Fruit fly (Drosophila melanogaster) whole organism, wandering third instar larva: ENCODE measurements around the gene CG9636.

ENCODE experiments used
- CG32264 ChIP-seq: fragments of 200-800 bp; sonication (Bioruptor generic); optimal IDR thresholded peaks from 2 replicates; lab custom pipeline; 2016; ENCODE audit warnings: missing biosample characterization, missing genetic modification characterization
- CrebA ChIP-seq: fragments of 200-800 bp; sonication (Bioruptor generic); optimal IDR thresholded peaks from 2 replicates; lab custom pipeline; 2016; ENCODE audit warnings: missing biosample characterization, mild to moderate bottlenecking, missing genetic modification characterization, borderline replicate concordance
- Dfd ChIP-seq: fragments of >200 bp; optimal IDR thresholded peaks from 2 replicates; lab custom pipeline; 2017; ENCODE audit warnings: missing biosample characterization, missing genetic modification characterization
- Mio ChIP-seq: sonication (Bioruptor generic); optimal IDR thresholded peaks from 2 replicates; lab custom pipeline; 2016; ENCODE audit warnings: missing biosample characterization, missing genetic modification characterization
- Rel ChIP-seq, 2 experiments: fragments of 200-800 bp; sonication (Bioruptor generic) in 1 of 2; optimal IDR thresholded peaks; 2 replicates in 1 of 2; 3 replicates in 1 of 2; lab custom pipeline; 2016 to 2019; ENCODE audit warnings: mild to moderate bottlenecking in 2 of 2, missing biosample characterization in 2 of 2, missing genetic modification characterization in 2 of 2, moderate library complexity in 1 of 2
- h ChIP-seq: fragments of 200-800 bp; sonication (Bioruptor generic); optimal IDR thresholded peaks from 3 replicates; lab custom pipeline; 2016; ENCODE audit warnings: missing biosample characterization, mild to moderate bottlenecking, missing genetic modification characterization
- lola ChIP-seq: fragments of >200 bp; optimal IDR thresholded peaks from 2 replicates; lab custom pipeline; 2017; ENCODE audit warnings: missing biosample characterization, missing genetic modification characterization
- sv ChIP-seq: fragments of 200-800 bp; sonication (Bioruptor generic); optimal IDR thresholded peaks from 3 replicates; lab custom pipeline; 2016; ENCODE audit warnings: missing biosample characterization, missing genetic modification characterization

DNA sequence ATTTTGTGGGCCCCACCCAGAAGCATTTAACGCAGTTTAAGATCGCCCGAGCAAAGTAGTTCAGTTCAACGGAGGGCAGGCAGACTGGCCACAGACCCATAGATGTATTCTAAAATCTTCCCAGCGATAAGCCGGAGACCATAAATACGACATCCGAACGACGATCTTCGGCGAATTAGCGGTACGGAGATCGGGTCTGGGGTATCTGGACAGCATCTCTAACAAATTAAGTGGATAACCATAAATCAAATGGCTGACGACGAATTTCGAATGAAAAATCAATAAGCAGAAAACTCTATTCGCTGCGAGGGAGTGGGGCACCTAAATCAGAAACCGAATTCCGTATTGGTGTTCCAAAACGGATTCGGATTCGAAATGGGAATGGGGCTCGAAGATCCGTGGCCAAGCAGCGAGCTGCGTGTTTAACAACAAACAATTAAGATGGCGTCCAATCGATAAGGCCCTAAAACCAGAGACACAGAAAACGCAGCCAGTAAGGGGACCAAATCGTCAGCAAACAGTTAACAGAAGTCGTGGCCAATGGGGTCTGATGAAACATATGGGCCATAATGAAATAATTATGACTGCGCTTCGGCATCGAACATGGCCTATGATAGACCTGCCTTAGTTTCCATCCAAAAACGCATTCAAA, 32.6 kb downstream of the CG9636 start:
- no peak for TF ChIP-seq Dfd (GFP tag; lab: Kevin White, UChicago)
- no peak for TF ChIP-seq Rel (GFP tag; optimal IDR thresholded peaks at IDR 0.05; lab: Kevin White, UChicago)
- TF ChIP-seq Rel (tag; optimal IDR thresholded peaks at IDR 0.05; lab: Kevin White, UChicago), result no peak
- TF ChIP-seq lola (GFP tag; lab: Kevin White, UChicago), result no peak
- TF ChIP-seq CG32264 (GFP tag; lab: Kevin White, UChicago), result no peak
- no peak for TF ChIP-seq CrebA (GFP tag; lab: Kevin White, UChicago)
- no peak for TF ChIP-seq h (GFP tag; lab: Kevin White, UChicago)
- TF ChIP-seq Mio (GFP tag; lab: Kevin White, UChicago), result no peak
- TF ChIP-seq sv, result no peak
